Fruit fly (Drosophila melanogaster) whole organism, embryonic: ENCODE results near the gene eIF4G2.

Source experiments
- ATbp ChIP-seq: fragments of 200-800 bp; sonication (Bioruptor generic); optimal IDR thresholded peaks from 2 replicates; lab custom pipeline; 2017; ENCODE audit warnings: missing biosample characterization, mild to moderate bottlenecking, missing genetic modification characterization, missing genetic modification reagents
- Asciz ChIP-seq: fragments of 200-800 bp; sonication (Bioruptor generic); optimal IDR thresholded peaks from 2 replicates; lab custom pipeline; 2017; ENCODE audit warnings: missing biosample characterization, mild to moderate bottlenecking, missing genetic modification characterization, missing genetic modification reagents
- CG1024 ChIP-seq: fragments of 200-800 bp; sonication (Bioruptor generic); IDR thresholded peaks from 2 replicates; pipeline ENCODE4 v1.3.6; 2022; ENCODE audit warnings: missing biosample characterization, missing genetic modification characterization
- CG10431 ChIP-seq: fragments of 200-800 bp; sonication (Bioruptor generic); optimal IDR thresholded peaks from 3 replicates; lab custom pipeline; 2018; ENCODE audit warnings: missing biosample characterization, mild to moderate bottlenecking, missing genetic modification characterization
- CG10462 ChIP-seq: fragments of 200-800 bp; sonication (Bioruptor generic); optimal IDR thresholded peaks from 2 replicates; lab custom pipeline; 2016; ENCODE audit warnings: missing biosample characterization, missing genetic modification characterization
- CG12104 ChIP-seq: fragments of 200-800 bp; sonication (Bioruptor generic); optimal IDR thresholded peaks from 3 replicates; lab custom pipeline; 2016; ENCODE audit warnings: missing biosample characterization, missing genetic modification characterization
- CG12391 ChIP-seq: fragments of 200-800 bp; sonication (Bioruptor generic); optimal IDR thresholded peaks from 3 replicates; lab custom pipeline; 2018; ENCODE audit warnings: missing biosample characterization, mild to moderate bottlenecking, missing genetic modification characterization, moderate library complexity
- CG12769 ChIP-seq: fragments of 200-800 bp; sonication (Bioruptor generic); optimal IDR thresholded peaks from 2 replicates; lab custom pipeline; 2019; ENCODE audit warnings: missing biosample characterization, mild to moderate bottlenecking, missing genetic modification characterization, moderate library complexity
- CG15073 ChIP-seq: fragments of 200-800 bp; sonication (Bioruptor generic); optimal IDR thresholded peaks from 2 replicates; lab custom pipeline; 2016; ENCODE audit warnings: missing biosample characterization, missing genetic modification characterization
- CG15514 ChIP-seq: fragments of 200-800 bp; sonication (Bioruptor generic); optimal IDR thresholded peaks from 3 replicates; lab custom pipeline; 2017; ENCODE audit warnings: missing biosample characterization, missing genetic modification characterization, mild to moderate bottlenecking, moderate library complexity, missing genetic modification reagents
- CG17186 ChIP-seq: fragments of 200-800 bp; sonication (Bioruptor generic); optimal IDR thresholded peaks from 3 replicates; lab custom pipeline; 2017; ENCODE audit warnings: missing biosample characterization, missing genetic modification reagents, missing genetic modification characterization
- CG17328 ChIP-seq: fragments of 200-800 bp; sonication (Bioruptor generic); IDR thresholded peaks from 2 replicates; pipeline ENCODE4 v1.3.6; 2022; ENCODE audit warnings: missing biosample characterization, missing genetic modification characterization
- CG17385 ChIP-seq: fragments of 200-800 bp; sonication (Bioruptor generic); optimal IDR thresholded peaks from 3 replicates; lab custom pipeline; 2018; ENCODE audit warnings: missing biosample characterization, mild to moderate bottlenecking, missing genetic modification characterization
- CG17568 ChIP-seq: fragments of 200-800 bp; sonication (Bioruptor generic); optimal IDR thresholded peaks from 2 replicates; lab custom pipeline; 2018; ENCODE audit warnings: missing biosample characterization, mild to moderate bottlenecking, missing genetic modification characterization, moderate library complexity
- CG18619 ChIP-seq: fragments of 200-800 bp; sonication (Bioruptor generic); optimal IDR thresholded peaks from 3 replicates; lab custom pipeline; 2017; ENCODE audit warnings: missing biosample characterization, mild to moderate bottlenecking, missing genetic modification characterization
- CG34422 ChIP-seq: fragments of 200-800 bp; sonication (Bioruptor generic); IDR thresholded peaks from 3 replicates; pipeline ENCODE4 v1.3.6; 2022; ENCODE audit warnings: missing biosample characterization, missing genetic modification characterization
- CG5953 ChIP-seq: fragments of 200-800 bp; sonication (Bioruptor generic); IDR thresholded peaks from 2 replicates; pipeline ENCODE4 v1.3.6; 2022; ENCODE audit warnings: missing biosample characterization, missing genetic modification characterization
- CG6254 ChIP-seq: fragments of 200-800 bp; sonication (Bioruptor generic); optimal IDR thresholded peaks from 3 replicates; lab custom pipeline; 2017; ENCODE audit warnings: mild to moderate bottlenecking, missing biosample characterization, missing genetic modification reagents, missing genetic modification characterization
- CG6791 ChIP-seq: fragments of 200-800 bp; sonication (Bioruptor generic); IDR thresholded peaks from 3 replicates; pipeline ENCODE4 v1.3.6; 2022; ENCODE audit warnings: missing biosample characterization, missing genetic modification characterization; ENCODE audit not compliant: partially characterized antibody
- CG9817 ChIP-seq: fragments of 200-800 bp; sonication (Bioruptor generic); optimal IDR thresholded peaks from 2 replicates; lab custom pipeline; 2018; ENCODE audit warnings: missing biosample characterization, mild to moderate bottlenecking, missing genetic modification characterization, moderate library complexity
- Camta ChIP-seq: fragments of 200-800 bp; sonication (Bioruptor generic); optimal IDR thresholded peaks from 2 replicates; lab custom pipeline; 2016; ENCODE audit warnings: missing biosample characterization, missing genetic modification characterization
- CkIIα-i1 ChIP-seq: fragments of 200-800 bp; sonication (Bioruptor generic); IDR thresholded peaks from 2 replicates; pipeline ENCODE4 v1.3.6; 2022; ENCODE audit warnings: missing biosample characterization, missing genetic modification characterization
- Dbx ChIP-seq: fragments of 200-800 bp; sonication (Bioruptor generic); IDR thresholded peaks from 3 replicates; pipeline ENCODE4 v1.3.6; 2022; ENCODE audit warnings: missing biosample characterization, missing genetic modification characterization
- Dip3 ChIP-seq: fragments of 200-800 bp; sonication (Bioruptor generic); optimal IDR thresholded peaks from 3 replicates; lab custom pipeline; 2016; ENCODE audit warnings: missing biosample characterization, missing genetic modification characterization
- Hmr ChIP-seq: fragments of 200-800 bp; sonication (Bioruptor generic); optimal IDR thresholded peaks from 3 replicates; lab custom pipeline; 2017; ENCODE audit warnings: mild to moderate bottlenecking, missing biosample characterization, missing genetic modification reagents, missing genetic modification characterization
- Hr3 ChIP-seq: fragments of 200-800 bp; sonication (Bioruptor generic); optimal IDR thresholded peaks from 3 replicates; lab custom pipeline; 2016; ENCODE audit warnings: missing biosample characterization, missing genetic modification characterization
- Sox102F ChIP-seq: fragments of 200-800 bp; sonication (Bioruptor generic); optimal IDR thresholded peaks from 2 replicates; lab custom pipeline; 2018; ENCODE audit warnings: missing biosample characterization, mild to moderate bottlenecking, missing genetic modification characterization, moderate library complexity
- Stat92E ChIP-seq, 3 experiments: fragments of >200 bp in 2 of 3; fragments of 200-800 bp in 1 of 3; sonication (Bioruptor generic) in 1 of 3; optimal IDR thresholded peaks; 2 replicates each; lab custom pipeline; 2017 to 2019; ENCODE audit warnings: missing biosample characterization in 3 of 3, missing genetic modification characterization in 3 of 3, mild to moderate bottlenecking in 1 of 3, moderate library complexity in 1 of 3
- ac ChIP-seq: fragments of 200-800 bp; sonication (Bioruptor generic); optimal IDR thresholded peaks from 3 replicates; lab custom pipeline; 2017; ENCODE audit warnings: missing biosample characterization, mild to moderate bottlenecking, missing genetic modification characterization
- al ChIP-seq: fragments of 200-800 bp; sonication (Bioruptor generic); IDR thresholded peaks from 2 replicates; pipeline ENCODE4 v1.3.6; 2022; ENCODE audit warnings: missing biosample characterization, missing genetic modification characterization
- ap ChIP-seq: fragments of 200-800 bp; sonication (Bioruptor generic); IDR thresholded peaks from 2 replicates; pipeline ENCODE4 v1.3.6; 2022; ENCODE audit warnings: missing biosample characterization, missing genetic modification characterization
- bsh ChIP-seq, 2 experiments: fragments of 200-800 bp; sonication (Bioruptor generic); optimal IDR thresholded peaks; 2 replicates each; lab custom pipeline; 2017 to 2018; ENCODE audit warnings: mild to moderate bottlenecking in 2 of 2, missing biosample characterization in 2 of 2, missing genetic modification characterization in 2 of 2, moderate library complexity in 1 of 2
- dmrt99B ChIP-seq: fragments of 200-800 bp; sonication (Bioruptor generic); optimal IDR thresholded peaks from 2 replicates; lab custom pipeline; 2018; ENCODE audit warnings: missing biosample characterization, mild to moderate bottlenecking, missing genetic modification characterization, moderate library complexity
- en ChIP-seq: fragments of 200-800 bp; sonication (Bioruptor generic); optimal IDR thresholded peaks from 2 replicates; lab custom pipeline; 2016; ENCODE audit warnings: missing biosample characterization, missing genetic modification characterization
- eve ChIP-seq, 2 experiments: fragments of >200 bp; optimal IDR thresholded peaks; 2 replicates each; lab custom pipeline; 2017; ENCODE audit warnings: missing biosample characterization in 2 of 2, missing genetic modification characterization in 2 of 2
- fd102C ChIP-seq: fragments of 200-800 bp; sonication (Bioruptor generic); optimal IDR thresholded peaks from 2 replicates; lab custom pipeline; 2018; ENCODE audit warnings: missing biosample characterization, mild to moderate bottlenecking, missing genetic modification characterization, moderate library complexity
- gt ChIP-seq: fragments of 200-800 bp; sonication (Bioruptor generic); IDR thresholded peaks from 2 replicates; pipeline ENCODE4 v1.3.6; 2022; ENCODE audit warnings: missing biosample characterization, missing genetic modification characterization
- hkb ChIP-seq, 2 experiments: fragments of 200-800 bp in 1 of 2; fragments of >200 bp in 1 of 2; sonication (Bioruptor generic) in 1 of 2; IDR thresholded peaks in 1 of 2; optimal IDR thresholded peaks in 1 of 2; 2 replicates each; pipeline versions ENCODE4 v1.3.6 to Lab custom; 2017 to 2022; ENCODE audit warnings: missing biosample characterization in 1 of 2, missing genetic modification characterization in 1 of 2
- hth ChIP-seq: fragments of >200 bp; optimal IDR thresholded peaks from 2 replicates; lab custom pipeline; 2017; ENCODE audit warnings: inconsistent platforms
- jumu ChIP-seq: fragments of 200-800 bp; sonication (Bioruptor generic); optimal IDR thresholded peaks from 3 replicates; lab custom pipeline; 2016; ENCODE audit warnings: missing biosample characterization, missing genetic modification characterization
- lbe ChIP-seq: fragments of 200-800 bp; sonication (Bioruptor generic); optimal IDR thresholded peaks from 2 replicates; lab custom pipeline; 2016; ENCODE audit warnings: missing biosample characterization, mild to moderate bottlenecking, missing genetic modification characterization
- maf-S ChIP-seq: fragments of 200-800 bp; sonication (Bioruptor generic); optimal IDR thresholded peaks from 2 replicates; lab custom pipeline; 2016; ENCODE audit warnings: missing biosample characterization, missing genetic modification characterization
- nmo ChIP-seq: fragments of 200-800 bp; sonication (Bioruptor generic); optimal IDR thresholded peaks from 2 replicates; lab custom pipeline; 2018; ENCODE audit warnings: missing biosample characterization, mild to moderate bottlenecking, missing genetic modification characterization, moderate library complexity
- run ChIP-seq: fragments of 200-800 bp; sonication (Bioruptor generic); optimal IDR thresholded peaks from 3 replicates; lab custom pipeline; 2018; ENCODE audit warnings: missing biosample characterization, mild to moderate bottlenecking, missing genetic modification characterization
- sc ChIP-seq, 3 experiments: fragments of >200 bp in 2 of 3; fragments of 200-800 bp in 1 of 3; sonication (Bioruptor generic) in 1 of 3; optimal IDR thresholded peaks; 2 replicates in 2 of 3; 3 replicates in 1 of 3; lab custom pipeline; 2017; ENCODE audit warnings: mild to moderate bottlenecking in 1 of 3, missing biosample characterization in 1 of 3, missing genetic modification characterization in 1 of 3, missing genetic modification reagents in 1 of 3
- sens-2 ChIP-seq: fragments of 200-800 bp; sonication (Bioruptor generic); IDR thresholded peaks from 2 replicates; pipeline ENCODE4 v1.3.6; 2022; ENCODE audit warnings: missing biosample characterization, missing genetic modification characterization
- stwl ChIP-seq: fragments of 200-800 bp; sonication (Bioruptor generic); optimal IDR thresholded peaks from 3 replicates; lab custom pipeline; 2018; ENCODE audit warnings: missing biosample characterization, mild to moderate bottlenecking, missing genetic modification characterization, moderate library complexity
- tgo ChIP-seq: fragments of 200-800 bp; sonication (Bioruptor generic); IDR thresholded peaks from 3 replicates; pipeline ENCODE4 v1.3.6; 2022; ENCODE audit warnings: missing biosample characterization, missing genetic modification characterization
- tio ChIP-seq: fragments of 200-800 bp; sonication (Bioruptor generic); optimal IDR thresholded peaks from 2 replicates; lab custom pipeline; 2017; ENCODE audit warnings: missing biosample characterization, missing genetic modification characterization, inconsistent platforms
- twi ChIP-seq: fragments of 200-800 bp; optimal IDR thresholded peaks from 2 replicates; lab custom pipeline; 2019; ENCODE audit warnings: missing biosample characterization, mild to moderate bottlenecking, missing genetic modification characterization, moderate library complexity

eIF4G2 gene

dm6 chr3R:23803668-23804067, 15.4 kb downstream of the eIF4G2 start, which contains the start of gene CG34355 (continued):
- TF ChIP-seq Asciz (peak; percentile 49), tgo (no peak), CG34422 (GFP tag; lab: Robert Waterston, UW) (no peak), sens-2 (GFP tag; lab: Robert Waterston, UW) (no peak), CG15073 (no peak), Hr3 (GFP tag; lab: Kevin White, UChicago) (no peak), dmrt99B (tag; lab: Kevin White, UChicago) (no peak), sc (optimal IDR thresholded peaks at IDR 0.05; lab: Kevin White, UChicago) (no peak), sc (GFP tag; optimal IDR thresholded peaks at IDR 0.05; lab: Kevin White, UChicago) (peak; percentile 36), ac (peak; percentile 18), CG12104 (GFP tag; lab: Kevin White, UChicago) (no peak), hkb (optimal IDR thresholded peaks at IDR 0.05; lab: Kevin White, UChicago) (no peak), hkb (GFP tag; IDR thresholded peaks at IDR 0.05; lab: Robert Waterston, UW) (0 out of 2 replicates have a peak, but pooled peaks have one; percentile 17), maf-S (GFP tag; lab: Kevin White, UChicago) (no peak), hth (lab: Kevin White, UChicago) (no peak), CG12391 (tag; lab: Kevin White, UChicago) (peak; percentile 54), CG17385 (GFP tag; lab: Kevin White, UChicago) (no peak), CG17328 (GFP tag; lab: Robert Waterston, UW) (peak; percentile 70), CG5953 (GFP tag; lab: Robert Waterston, UW) (no peak), Hmr (GFP tag; lab: Kevin White, UChicago) (no peak), en (GFP tag; lab: Kevin White, UChicago) (no peak), run (tag; lab: Kevin White, UChicago) (no peak), eve (GFP tag; optimal IDR thresholded peaks at IDR 0.05; lab: Kevin White, UChicago) (no peak), fd102C (GFP tag; lab: Kevin White, UChicago) (peak; percentile 33), CG10431 (GFP tag; lab: Kevin White, UChicago) (no peak), CG17186 (peak; percentile 46), CG10462 (GFP tag; lab: Kevin White, UChicago) (no peak), CG9817 (tag; lab: Kevin White, UChicago) (peak; percentile 22), bsh (GFP tag; optimal IDR thresholded peaks at IDR 0.05; lab: Kevin White, UChicago) (peak in 1 of 2 experiments; percentile 58), tio (GFP tag; lab: Kevin White, UChicago) (no peak), CG18619 (GFP tag; lab: Kevin White, UChicago) (peak; percentile 71), CG6791 (no peak), CG1024 (GFP tag; lab: Robert Waterston, UW) (no peak), ap (no peak), CG15514 (GFP tag; lab: Kevin White, UChicago) (no peak), gt (GFP tag; lab: Robert Waterston, UW) (no peak), nmo (GFP tag; lab: Kevin White, UChicago) (no peak), Stat92E (GFP tag; optimal IDR thresholded peaks at IDR 0.05; lab: Kevin White, UChicago) (no peak), jumu (no peak), Sox102F (no peak), Dbx (GFP tag; lab: Robert Waterston, UW) (no peak), CG6254 (GFP tag; lab: Kevin White, UChicago) (peak; percentile 63), CG12769 (tag; lab: Kevin White, UChicago) (no peak), stwl (tag; lab: Kevin White, UChicago) (no peak), CkIIα-i1 (no peak), twi (no peak), lbe (GFP tag; lab: Kevin White, UChicago) (no peak), Dip3 (GFP tag; lab: Kevin White, UChicago) (no peak), CG17568 (peak; percentile 84), al (GFP tag; lab: Robert Waterston, UW) (no peak), Camta (GFP tag; lab: Kevin White, UChicago) (peak; percentile 25), ATbp (GFP tag; lab: Kevin White, UChicago) (peak; percentile 66)
